Fruit fly (Drosophila melanogaster) whole organism, embryonic: Measurements from ENCODE around the gene Ephrin.

Experiments
- Asciz ChIP-seq: fragments of 200-800 bp; sonication (Bioruptor generic); optimal IDR thresholded peaks from 2 replicates; lab custom pipeline; 2017; ENCODE audit warnings: missing biosample characterization, mild to moderate bottlenecking, missing genetic modification characterization, missing genetic modification reagents
- Blimp-1 ChIP-seq: fragments of 200-800 bp; sonication (Bioruptor generic); optimal IDR thresholded peaks from 3 replicates; lab custom pipeline; 2018; ENCODE audit warnings: missing biosample characterization, missing genetic modification characterization, mild to moderate bottlenecking, moderate library complexity, missing genetic modification reagents
- Bteb2 ChIP-seq: fragments of 200-800 bp; sonication (Bioruptor generic); optimal IDR thresholded peaks from 2 replicates; lab custom pipeline; 2016; ENCODE audit warnings: missing biosample characterization, missing genetic modification characterization
- CG1024 ChIP-seq: fragments of 200-800 bp; sonication (Bioruptor generic); IDR thresholded peaks from 2 replicates; pipeline ENCODE4 v1.3.6; 2022; ENCODE audit warnings: missing biosample characterization, missing genetic modification characterization
- CG11695 ChIP-seq: fragments of 200-800 bp; sonication (Bioruptor generic); IDR thresholded peaks from 3 replicates; pipeline ENCODE4 v1.3.6; 2022; ENCODE audit warnings: missing biosample characterization, missing genetic modification characterization
- CG11723 ChIP-seq: fragments of 200-800 bp; sonication (Bioruptor generic); optimal IDR thresholded peaks from 2 replicates; lab custom pipeline; 2017; ENCODE audit warnings: missing biosample characterization, mild to moderate bottlenecking, missing genetic modification characterization
- CG12104 ChIP-seq: fragments of 200-800 bp; sonication (Bioruptor generic); optimal IDR thresholded peaks from 3 replicates; lab custom pipeline; 2016; ENCODE audit warnings: missing biosample characterization, missing genetic modification characterization
- CG14667 ChIP-seq: fragments of 200-800 bp; sonication (Bioruptor generic); IDR thresholded peaks from 2 replicates; pipeline ENCODE4 v1.3.6; 2022; ENCODE audit warnings: missing biosample characterization, missing genetic modification characterization
- CG15479 ChIP-seq: fragments of 200-800 bp; sonication (Bioruptor generic); optimal IDR thresholded peaks from 3 replicates; lab custom pipeline; 2019; ENCODE audit warnings: missing biosample characterization, mild to moderate bottlenecking, missing genetic modification characterization, moderate library complexity
- CG15514 ChIP-seq: fragments of 200-800 bp; sonication (Bioruptor generic); optimal IDR thresholded peaks from 3 replicates; lab custom pipeline; 2017; ENCODE audit warnings: missing biosample characterization, missing genetic modification characterization, mild to moderate bottlenecking, moderate library complexity, missing genetic modification reagents
- CG1603 ChIP-seq: fragments of 200-800 bp; sonication (Bioruptor generic); optimal IDR thresholded peaks from 2 replicates; lab custom pipeline; 2019; ENCODE audit warnings: missing biosample characterization, mild to moderate bottlenecking, missing genetic modification characterization, moderate library complexity
- CG17359 ChIP-seq: fragments of 200-800 bp; sonication (Bioruptor generic); optimal IDR thresholded peaks from 3 replicates; lab custom pipeline; 2018; ENCODE audit warnings: missing biosample characterization, mild to moderate bottlenecking, missing genetic modification characterization, moderate library complexity
- CG2199 ChIP-seq: fragments of 200-800 bp; sonication (Bioruptor generic); IDR thresholded peaks from 3 replicates; pipeline ENCODE4 v1.3.6; 2022; ENCODE audit warnings: missing biosample characterization, missing genetic modification characterization
- CG3065 ChIP-seq: fragments of 200-800 bp; sonication (Bioruptor generic); optimal IDR thresholded peaks from 2 replicates; lab custom pipeline; 2016; ENCODE audit warnings: missing biosample characterization, missing genetic modification characterization
- CG31365 ChIP-seq: fragments of 200-800 bp; sonication (Bioruptor generic); optimal IDR thresholded peaks from 2 replicates; lab custom pipeline; 2018; ENCODE audit warnings: missing biosample characterization, mild to moderate bottlenecking, missing genetic modification characterization
- CG3163 ChIP-seq: fragments of 200-800 bp; sonication (Bioruptor generic); optimal IDR thresholded peaks from 3 replicates; lab custom pipeline; 2016; ENCODE audit warnings: missing biosample characterization, missing genetic modification characterization
- CG32767 ChIP-seq: fragments of 200-800 bp; sonication (Bioruptor generic); IDR thresholded peaks from 2 replicates; pipeline ENCODE4 v1.3.6; 2022; ENCODE audit warnings: missing biosample characterization, missing genetic modification characterization
- CG43689 ChIP-seq: fragments of 200-800 bp; sonication (Bioruptor generic); IDR thresholded peaks from 2 replicates; pipeline ENCODE4 v1.3.6; 2022; ENCODE audit warnings: missing biosample characterization, missing genetic modification characterization
- CG6683 ChIP-seq: fragments of 200-800 bp; sonication (Bioruptor generic); optimal IDR thresholded peaks from 2 replicates; lab custom pipeline; 2017; ENCODE audit warnings: missing biosample characterization, mild to moderate bottlenecking, missing genetic modification characterization, missing genetic modification reagents
- CG7357 ChIP-seq: fragments of 200-800 bp; sonication (Bioruptor generic); IDR thresholded peaks from 3 replicates; pipeline ENCODE4 v1.3.6; 2022; ENCODE audit warnings: missing biosample characterization, missing genetic modification characterization
- CG7963 ChIP-seq: fragments of 200-800 bp; sonication (Bioruptor generic); IDR thresholded peaks from 3 replicates; pipeline ENCODE4 v1.3.6; 2022; ENCODE audit warnings: missing biosample characterization, missing genetic modification characterization; ENCODE audit not compliant: partially characterized antibody
- Dfd ChIP-seq, 2 experiments: fragments of >200 bp; optimal IDR thresholded peaks; 2 replicates each; lab custom pipeline; 2017; ENCODE audit warnings: missing biosample characterization in 2 of 2, missing genetic modification characterization in 2 of 2
- Dll ChIP-seq: fragments of 200-800 bp; sonication (Bioruptor generic); IDR thresholded peaks from 4 replicates; pipeline ENCODE4 v1.3.6; 2022; ENCODE audit warnings: missing biosample characterization, missing genetic modification characterization; ENCODE audit not compliant: partially characterized antibody
- Doc3 ChIP-seq: fragments of 200-800 bp; sonication (Bioruptor generic); IDR thresholded peaks from 3 replicates; pipeline ENCODE4 v1.3.6; 2022; ENCODE audit warnings: missing biosample characterization, missing genetic modification characterization; ENCODE audit not compliant: partially characterized antibody
- Drgx ChIP-seq: fragments of 200-800 bp; sonication (Bioruptor generic); IDR thresholded peaks from 2 replicates; pipeline ENCODE4 v1.3.6; 2022; ENCODE audit warnings: missing biosample characterization, missing genetic modification characterization
- HmgD ChIP-seq: fragments of 200-800 bp; sonication (Bioruptor generic); optimal IDR thresholded peaks from 3 replicates; lab custom pipeline; 2016; ENCODE audit warnings: missing biosample characterization, missing genetic modification characterization
- Tbp ChIP-seq: fragments of >200 bp; optimal IDR thresholded peaks from 2 replicates; lab custom pipeline; 2018; ENCODE audit warnings: missing biosample characterization, missing genetic modification characterization
- ara ChIP-seq: fragments of 200-800 bp; sonication (Bioruptor generic); IDR thresholded peaks from 2 replicates; pipeline ENCODE4 v1.3.6; 2022; ENCODE audit warnings: missing biosample characterization, missing genetic modification characterization
- bbx ChIP-seq: fragments of 200-800 bp; sonication (Bioruptor generic); IDR thresholded peaks from 2 replicates; pipeline ENCODE4 v1.3.6; 2022; ENCODE audit warnings: missing biosample characterization, missing genetic modification characterization; ENCODE audit not compliant: partially characterized antibody
- cas ChIP-seq: fragments of 200-800 bp; sonication (Bioruptor generic); IDR thresholded peaks from 2 replicates; pipeline ENCODE4 v1.3.6; 2022; ENCODE audit warnings: missing biosample characterization, missing genetic modification characterization
- chm ChIP-seq: fragments of 200-800 bp; sonication (Bioruptor generic); IDR thresholded peaks from 2 replicates; pipeline ENCODE4 v1.3.6; 2022; ENCODE audit warnings: missing biosample characterization, missing genetic modification characterization
- crc ChIP-seq: fragments of 200-800 bp; sonication (Bioruptor generic); optimal IDR thresholded peaks from 2 replicates; lab custom pipeline; 2016; ENCODE audit warnings: missing biosample characterization, missing genetic modification characterization
- disco-r ChIP-seq: fragments of 200-800 bp; sonication (Bioruptor generic); optimal IDR thresholded peaks from 2 replicates; lab custom pipeline; 2016; ENCODE audit warnings: missing biosample characterization, missing genetic modification characterization
- ems ChIP-seq: fragments of 200-800 bp; sonication (Bioruptor generic); optimal IDR thresholded peaks from 3 replicates; lab custom pipeline; 2016; ENCODE audit warnings: missing biosample characterization, missing genetic modification characterization
- ewg ChIP-seq: fragments of 200-800 bp; sonication (Bioruptor generic); optimal IDR thresholded peaks from 3 replicates; lab custom pipeline; 2017; ENCODE audit warnings: mild to moderate bottlenecking, missing biosample characterization, missing genetic modification reagents, missing genetic modification characterization
- gem ChIP-seq: fragments of 200-800 bp; sonication (Bioruptor generic); optimal IDR thresholded peaks from 2 replicates; lab custom pipeline; 2019; ENCODE audit warnings: missing biosample characterization, mild to moderate bottlenecking, missing genetic modification characterization, moderate library complexity
- ind ChIP-seq: fragments of 200-800 bp; sonication (Bioruptor generic); optimal IDR thresholded peaks from 3 replicates; lab custom pipeline; 2016; ENCODE audit warnings: missing biosample characterization, missing genetic modification characterization
- nerfin-1 ChIP-seq: fragments of 200-800 bp; sonication (Bioruptor generic); optimal IDR thresholded peaks from 3 replicates; lab custom pipeline; 2019; ENCODE audit warnings: missing biosample characterization, mild to moderate bottlenecking, missing genetic modification characterization, moderate library complexity
- onecut ChIP-seq: fragments of 200-800 bp; sonication (Bioruptor generic); IDR thresholded peaks from 2 replicates; pipeline ENCODE4 v1.3.6; 2022; ENCODE audit warnings: missing biosample characterization, missing genetic modification characterization
- peb ChIP-seq: fragments of 200-800 bp; sonication (Bioruptor generic); IDR thresholded peaks from 2 replicates; pipeline ENCODE4 v1.3.6; 2022; ENCODE audit warnings: missing biosample characterization, missing genetic modification characterization
- pros ChIP-seq: fragments of 200-800 bp; sonication (Bioruptor generic); optimal IDR thresholded peaks from 3 replicates; lab custom pipeline; 2019; ENCODE audit warnings: missing biosample characterization, mild to moderate bottlenecking, missing genetic modification characterization, moderate library complexity
- pzg ChIP-seq: fragments of 200-800 bp; sonication (Bioruptor generic); optimal IDR thresholded peaks from 3 replicates; lab custom pipeline; 2018; ENCODE audit warnings: missing biosample characterization, mild to moderate bottlenecking, missing genetic modification characterization, moderate library complexity
- rib ChIP-seq: fragments of 200-800 bp; sonication (Bioruptor generic); IDR thresholded peaks from 2 replicates; pipeline ENCODE4 v1.3.6; 2022; ENCODE audit warnings: missing biosample characterization, missing genetic modification characterization
- row ChIP-seq: fragments of 200-800 bp; sonication (Bioruptor generic); IDR thresholded peaks from 3 replicates; pipeline ENCODE4 v1.3.6; 2022; ENCODE audit warnings: missing biosample characterization, missing genetic modification characterization
- seq ChIP-seq: fragments of 200-800 bp; sonication (Bioruptor generic); IDR thresholded peaks from 2 replicates; pipeline ENCODE4 v1.3.6; 2022; ENCODE audit warnings: missing biosample characterization, missing genetic modification characterization
- sisA ChIP-seq: fragments of 200-800 bp; sonication (Bioruptor generic); IDR thresholded peaks from 2 replicates; pipeline ENCODE4 v1.3.6; 2022; ENCODE audit warnings: missing biosample characterization, missing genetic modification characterization
- stc ChIP-seq: fragments of 200-800 bp; sonication (Bioruptor generic); IDR thresholded peaks from 2 replicates; pipeline ENCODE4 v1.3.6; 2022; ENCODE audit warnings: missing biosample characterization, missing genetic modification characterization
- toy ChIP-seq: fragments of 200-800 bp; sonication (Bioruptor generic); IDR thresholded peaks from 2 replicates; pipeline ENCODE4 v1.3.6; 2022; ENCODE audit warnings: missing biosample characterization, missing genetic modification characterization
- trem ChIP-seq: fragments of 200-800 bp; optimal IDR thresholded peaks from 3 replicates; lab custom pipeline; 2019; ENCODE audit warnings: missing biosample characterization, mild to moderate bottlenecking, missing genetic modification characterization, moderate library complexity

Ephrin gene

DNA sequence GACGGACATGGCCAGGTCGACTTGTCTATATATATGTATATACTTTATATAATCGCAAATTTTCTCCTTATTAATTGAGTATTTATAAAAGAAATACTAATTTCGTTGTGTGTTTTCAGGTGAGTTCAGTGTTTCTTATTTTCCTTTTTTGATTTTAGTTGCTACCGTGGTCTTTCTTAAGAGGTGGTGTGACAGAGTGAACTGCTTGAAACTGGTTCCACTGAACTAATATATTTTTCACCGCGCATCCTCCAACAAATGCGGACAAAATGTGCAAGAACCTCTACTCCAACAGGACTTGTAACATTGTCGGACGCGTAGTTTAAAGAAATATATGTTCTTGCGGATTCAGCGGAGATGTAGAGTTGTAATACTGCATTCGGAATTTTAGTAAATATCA lies 11.3 kb downstream of the Ephrin start, which contains the start of gene CG1909:
TSS of gene CG1909 (plus strand) at position 273 of the 400 bp plus-strand sequence.
- TF ChIP-seq Dll (no peak), disco-r (GFP tag; lab: Kevin White, UChicago) (no peak), ara (GFP tag; lab: Robert Waterston, UW) (no peak), CG12104 (GFP tag; lab: Kevin White, UChicago) (no peak), CG14667 (GFP tag; lab: Robert Waterston, UW) (no peak), trem (tag; lab: Kevin White, UChicago) (no peak), ems (no peak), ind (no peak), sisA (GFP tag; lab: Robert Waterston, UW) (no peak), gem (tag; lab: Kevin White, UChicago) (peak; percentile 5), stc (GFP tag; lab: Robert Waterston, UW) (no peak), CG2199 (0 out of 3 replicates have a peak, but pooled peaks have one; percentile 29), CG7963 (no peak), CG15514 (GFP tag; lab: Kevin White, UChicago) (peak; percentile 97), CG3065 (GFP tag; lab: Kevin White, UChicago) (no peak), CG43689 (GFP tag; lab: Robert Waterston, UW) (no peak), cas (no peak)

dm6 chr4:588514-588913 lies 17.0 kb downstream of the Ephrin start:
- peak; percentile 90 for TF ChIP-seq Blimp-1 (GFP tag; lab: Kevin White, UChicago)
- TF ChIP-seq onecut (GFP tag; lab: Robert Waterston, UW) = peak; percentile 39; the same call in 1 of the 2 replicates
- no peak for TF ChIP-seq crc (GFP tag; lab: Kevin White, UChicago)
- peak; percentile 43 for TF ChIP-seq CG11723 (GFP tag; lab: Kevin White, UChicago)
- TF ChIP-seq CG15479 (GFP tag; lab: Kevin White, UChicago) = peak; percentile 32

- TF ChIP-seq pros (GFP tag; lab: Kevin White, UChicago) (peak; percentile 23), Tbp (no peak), CG7357 (peak; percentile 57; the same call in 1 of the 3 replicates), seq (GFP tag; lab: Robert Waterston, UW) (0 out of 2 replicates have a peak, but pooled peaks have one; percentile 29), CG1024 (GFP tag; lab: Robert Waterston, UW) (no peak), toy (no peak), Dfd (GFP tag; optimal IDR thresholded peaks at IDR 0.05; lab: Kevin White, UChicago) (no peak), CG6683 (no peak), CG32767 (GFP tag; lab: Robert Waterston, UW) (peak; percentile 15; the same call in 1 of the 2 replicates), Asciz (no peak), CG1603 (peak; percentile 69), HmgD (GFP tag; lab: Kevin White, UChicago) (peak; percentile 10), Bteb2 (GFP tag; lab: Kevin White, UChicago) (no peak), row (GFP tag; lab: Robert Waterston, UW) (no peak), CG3163 (GFP tag; lab: Kevin White, UChicago) (no peak), peb (GFP tag; lab: Robert Waterston, UW) (no peak), Drgx (GFP tag; lab: Robert Waterston, UW) (no peak), CG17359 (no peak), CG31365 (tag; lab: Kevin White, UChicago) (no peak), pzg (peak; percentile 34), Doc3 (GFP tag; lab: Robert Waterston, UW) (no peak), bbx (GFP tag; lab: Robert Waterston, UW) (0 out of 2 replicates have a peak, but pooled peaks have one; percentile 26), CG2199 (0 out of 3 replicates have a peak, but pooled peaks have one; percentile 77), nerfin-1 (tag; lab: Kevin White, UChicago) (peak; percentile 45), rib (GFP tag; lab: Robert Waterston, UW) (no peak), CG11695 (GFP tag; lab: Robert Waterston, UW) (no peak), chm (GFP tag; lab: Robert Waterston, UW) (no peak), ewg (GFP tag; lab: Kevin White, UChicago) (peak; percentile 93), CG11723 (GFP tag; lab: Kevin White, UChicago) (peak; percentile 27)
Observed at dm6 chr4:607498-607897, 35.9 kb downstream of the Ephrin start, which contains the start of gene onecut. Gene onecut (minus strand): TSS chr4:607649.
